Fruit fly (Drosophila melanogaster): ENCODE results near the gene Spn75F.

Spn75F gene

dm6 chr3L:19085688-19086363, 43.6 kb downstream of the Spn75F start (continued):
- TF ChIP-seq ss (GFP tag; optimal IDR thresholded peaks at IDR 0.05) (no peak), lz (GFP tag; optimal IDR thresholded peaks at IDR 0.05) (no peak), salr (GFP tag; optimal IDR thresholded peaks at IDR 0.05) (no peak), Lpt (GFP tag; optimal IDR thresholded peaks at IDR 0.05) (no peak), CG11294 (GFP tag; IDR thresholded peaks at IDR 0.05) (no peak), CG9139 (GFP tag; optimal IDR thresholded peaks at IDR 0.05) (no peak), CG32006 (GFP tag; optimal IDR thresholded peaks at IDR 0.05) (no peak), cyc (GFP tag; optimal IDR thresholded peaks at IDR 0.05) (no peak), svp (GFP tag) (no peak), fd85E (GFP tag; optimal IDR thresholded peaks at IDR 0.05) (no peak), CG10631 (GFP tag; optimal IDR thresholded peaks at IDR 0.05) (no peak), CG6792 (GFP tag; optimal IDR thresholded peaks at IDR 0.05) (no peak), CG11762 (GFP tag; optimal IDR thresholded peaks at IDR 0.05; ENCODE audit: insufficient read depth) (no peak), fkh (GFP tag; optimal IDR thresholded peaks at IDR 0.05) (peak; percentile 65), CG7368 (GFP tag; optimal IDR thresholded peaks at IDR 0.05) (no peak), Eip78C (GFP tag) (no peak), CG6854 (GFP tag; optimal IDR thresholded peaks at IDR 0.05) (no peak)

dm6 chr3L:19083126-19083525, 46.3 kb downstream of the Spn75F start:
- TF ChIP-seq Sox14 (GFP tag; optimal IDR thresholded peaks at IDR 0.05) (no peak), CG6163 (GFP tag; IDR thresholded peaks at IDR 0.05) (no peak), esn (GFP tag; optimal IDR thresholded peaks at IDR 0.05) (no peak), Hr38 (GFP tag; optimal IDR thresholded peaks at IDR 0.05) (no peak), CG8119 (GFP tag; IDR thresholded peaks at IDR 0.05) (no peak), CG6854 (GFP tag; optimal IDR thresholded peaks at IDR 0.05) (no peak), vri (GFP tag; optimal IDR thresholded peaks at IDR 0.05) (no peak), net (GFP tag; optimal IDR thresholded peaks at IDR 0.05) (no peak), CG8632 (GFP tag; optimal IDR thresholded peaks at IDR 0.05) (no peak), CG11294 (GFP tag; IDR thresholded peaks at IDR 0.05) (no peak), CG6808 (GFP tag; optimal IDR thresholded peaks at IDR 0.05) (no peak), fkh (GFP tag; optimal IDR thresholded peaks at IDR 0.05) (no peak), Blimp-1 (GFP tag; optimal IDR thresholded peaks at IDR 0.05) (no peak), fd85E (GFP tag; optimal IDR thresholded peaks at IDR 0.05) (no peak), Ets96B (tag; optimal IDR thresholded peaks at IDR 0.05) (no peak), achi (GFP tag; optimal IDR thresholded peaks at IDR 0.05) (no peak)

- TF ChIP-seq salr (GFP tag; optimal IDR thresholded peaks at IDR 0.05), result no peak
- TF ChIP-seq CG6808 (GFP tag; optimal IDR thresholded peaks at IDR 0.05), result no peak
- TF ChIP-seq Eip78C (GFP tag), result peak; percentile 71
- no peak for TF ChIP-seq OdsH (GFP tag; optimal IDR thresholded peaks at IDR 0.05)
- no peak for TF ChIP-seq CG4318 (GFP tag; optimal IDR thresholded peaks at IDR 0.05)
- no peak for TF ChIP-seq fd59A (GFP tag; optimal IDR thresholded peaks at IDR 0.05)
- no peak for TF ChIP-seq lz (GFP tag; optimal IDR thresholded peaks at IDR 0.05)
- TF ChIP-seq Hr38 (GFP tag; optimal IDR thresholded peaks at IDR 0.05), result no peak
- no peak for TF ChIP-seq CG11762 (GFP tag; optimal IDR thresholded peaks at IDR 0.05; ENCODE audit: insufficient read depth)
- TF ChIP-seq esn (GFP tag; optimal IDR thresholded peaks at IDR 0.05), result no peak
- peak; percentile 3 for TF ChIP-seq Lpt (GFP tag; optimal IDR thresholded peaks at IDR 0.05)
- TF ChIP-seq Smox (GFP tag; optimal IDR thresholded peaks at IDR 0.05), result no peak
- TF ChIP-seq Ets21C (GFP tag; optimal IDR thresholded peaks at IDR 0.05), result no peak
- TF ChIP-seq CG11294 (GFP tag; IDR thresholded peaks at IDR 0.05), result no peak; the same call in 1 of the 2 replicates
- no peak for TF ChIP-seq fd85E (GFP tag; optimal IDR thresholded peaks at IDR 0.05)
- TF ChIP-seq Sox15 (GFP tag; optimal IDR thresholded peaks at IDR 0.05), result no peak
- TF ChIP-seq CG6792 (GFP tag; optimal IDR thresholded peaks at IDR 0.05), result no peak
- TF ChIP-seq CG32006 (GFP tag; optimal IDR thresholded peaks at IDR 0.05), result peak; percentile 38
- no peak for TF ChIP-seq CG15336 (GFP tag; IDR thresholded peaks at IDR 0.05)
- TF ChIP-seq Eip93F (GFP tag; optimal IDR thresholded peaks at IDR 0.05), result no peak
- TF ChIP-seq acj6 (GFP tag; optimal IDR thresholded peaks at IDR 0.05), result peak; percentile 14
- no peak for TF ChIP-seq CG7368 (GFP tag; optimal IDR thresholded peaks at IDR 0.05)
- no peak for TF ChIP-seq topi (GFP tag; optimal IDR thresholded peaks at IDR 0.05)
- no peak for TF ChIP-seq CG8319 (GFP tag; optimal IDR thresholded peaks at IDR 0.05)
- peak; percentile 10 for TF ChIP-seq CG3032 (tag; optimal IDR thresholded peaks at IDR 0.05)
- no peak for TF ChIP-seq Sox14 (GFP tag; optimal IDR thresholded peaks at IDR 0.05)
- peak; percentile 1 for TF ChIP-seq dsx (GFP tag; optimal IDR thresholded peaks at IDR 0.05; ENCODE audit: poor library complexity, severe bottlenecking)
- TF ChIP-seq CG1621 (tag; optimal IDR thresholded peaks at IDR 0.05), result no peak
- peak; percentile 49; the same call in 1 of the 3 replicates for TF ChIP-seq CG6163 (GFP tag; IDR thresholded peaks at IDR 0.05)
- TF ChIP-seq Blimp-1 (GFP tag; optimal IDR thresholded peaks at IDR 0.05), result no peak
Measured at dm6 chr3L:19080926-19081700, 48.4 kb downstream of the Spn75F start.

Data from whole organism, prepupa.